Fruit fly (Drosophila melanogaster): ENCODE results near the gene CycJ.

The CycJ gene

dm6 chr3L:3432656-3433344, 33.4 kb upstream of the CycJ start (continued):
- TF ChIP-seq D (optimal IDR thresholded peaks at IDR 0.05) (no peak), D (GFP tag; optimal IDR thresholded peaks at IDR 0.05) (peak; percentile 68), Jarid2 (GFP tag; optimal IDR thresholded peaks at IDR 0.05) (peak; percentile 57), Xrp1 (GFP tag; IDR thresholded peaks at IDR 0.05) (peak; percentile 77), dm (GFP tag; optimal IDR thresholded peaks at IDR 0.05) (no peak), CG4404 (GFP tag; IDR thresholded peaks at IDR 0.05) (peak; percentile 57), dan (GFP tag; IDR thresholded peaks at IDR 0.05) (no peak), bowl (GFP tag; IDR thresholded peaks at IDR 0.05) (peak; percentile 39; the same call in 1 of the 2 replicates), sob (GFP tag; IDR thresholded peaks at IDR 0.05) (peak; percentile 87), unpg (GFP tag; optimal IDR thresholded peaks at IDR 0.05) (peak; percentile 89), dati (GFP tag; IDR thresholded peaks at IDR 0.05) (peak; percentile 36; the same call in 1 of the 2 replicates), Dad (GFP tag; optimal IDR thresholded peaks at IDR 0.05) (peak; percentile 37), ara (GFP tag; IDR thresholded peaks at IDR 0.05) (peak; percentile 70), CG12659 (GFP tag; optimal IDR thresholded peaks at IDR 0.05) (peak; percentile 89), br (optimal IDR thresholded peaks at IDR 0.05) (no peak), Asciz (GFP tag; optimal IDR thresholded peaks at IDR 0.05) (peak; percentile 78), gsb (GFP tag; IDR thresholded peaks at IDR 0.05) (peak; percentile 87), Eip74EF (GFP tag; optimal IDR thresholded peaks at IDR 0.05) (peak in 1 of 2 experiments; percentile 90), Hand (GFP tag; optimal IDR thresholded peaks at IDR 0.05) (peak; percentile 78), Ada2b (GFP tag; IDR thresholded peaks at IDR 0.05) (peak; percentile 90), Pdp1 (GFP tag; optimal IDR thresholded peaks at IDR 0.05) (peak; percentile 10 to 68), CG31388 (GFP tag; optimal IDR thresholded peaks at IDR 0.05) (peak; percentile 38), CG9437 (GFP tag; optimal IDR thresholded peaks at IDR 0.05) (peak; percentile 66), HmgD (GFP tag; optimal IDR thresholded peaks at IDR 0.05) (no peak), CG30403 (GFP tag; optimal IDR thresholded peaks at IDR 0.05) (peak; percentile 81), yki (optimal IDR thresholded peaks at IDR 0.05) (no peak), sqz (GFP tag; optimal IDR thresholded peaks at IDR 0.05) (peak; percentile 51), Bteb2 (GFP tag; optimal IDR thresholded peaks at IDR 0.05) (peak; percentile 59), kni (GFP tag; optimal IDR thresholded peaks at IDR 0.05) (peak; percentile 25), CG6813 (GFP tag; optimal IDR thresholded peaks at IDR 0.05) (peak; percentile 75), CG42726 (GFP tag; IDR thresholded peaks at IDR 0.05; ENCODE audit: partially characterized antibody) (no peak), CG17186 (GFP tag; optimal IDR thresholded peaks at IDR 0.05) (no peak), HHEX (GFP tag; optimal IDR thresholded peaks at IDR 0.05) (peak; percentile 83), CG31365 (tag; optimal IDR thresholded peaks at IDR 0.05) (peak; percentile 36), p53 (GFP tag; optimal IDR thresholded peaks at IDR 0.05) (no peak), sim (GFP tag; IDR thresholded peaks at IDR 0.05) (peak; percentile 44; the same call in 1 of the 2 replicates), hkb (optimal IDR thresholded peaks at IDR 0.05) (no peak), hkb (GFP tag; IDR thresholded peaks at IDR 0.05) (peak; percentile 92), dimm (GFP tag; IDR thresholded peaks at IDR 0.05) (peak; percentile 84), dpn (GFP tag; optimal IDR thresholded peaks at IDR 0.05) (peak; percentile 52 to 85), CG11504 (tag; optimal IDR thresholded peaks at IDR 0.05) (peak; percentile 92), CG13296 (GFP tag; optimal IDR thresholded peaks at IDR 0.05) (peak; percentile 82), CG2875 (GFP tag; optimal IDR thresholded peaks at IDR 0.05) (peak; percentile 36), CG10267 (tag; optimal IDR thresholded peaks at IDR 0.05) (peak; percentile 68), Atf6 (GFP tag; IDR thresholded peaks at IDR 0.05) (peak; percentile 94), cwo (GFP tag; optimal IDR thresholded peaks at IDR 0.05) (peak; percentile 83), gfzf (GFP tag; optimal IDR thresholded peaks at IDR 0.05) (no peak), repo (GFP tag; optimal IDR thresholded peaks at IDR 0.05) (no peak), CG17328 (GFP tag; IDR thresholded peaks at IDR 0.05) (peak; percentile 78), CG8944 (GFP tag; optimal IDR thresholded peaks at IDR 0.05) (no peak)
